Worm (Caenorhabditis elegans) whole organism, mixed stage, embryonic: Measurements from ENCODE around the gene Y64H9A.2.

Source experiments
- M03D4.4 ChIP-seq: sonication (generic microtip); optimal IDR thresholded peaks from 2 replicates; lab custom pipeline; 2017; ENCODE audit warnings: mild to moderate bottlenecking, missing genetic modification characterization, missing compliant biosample characterization
- bed-3 ChIP-seq: fragments of 200-800 bp; sonication (Bioruptor generic); optimal IDR thresholded peaks from 3 replicates; lab custom pipeline; 2018; ENCODE audit warnings: mild to moderate bottlenecking, missing genetic modification characterization, moderate library complexity, missing compliant biosample characterization
- ceh-39 ChIP-seq: fragments of 150-350 bp; optimal IDR thresholded peaks from 2 replicates; lab custom pipeline; 2014; ENCODE audit warnings: missing biosample characterization, missing genetic modification characterization
- ceh-43 ChIP-seq: fragments of 200-800 bp; sonication (Bioruptor generic); optimal IDR thresholded peaks from 2 replicates; lab custom pipeline; 2018; ENCODE audit warnings: mild to moderate bottlenecking, missing genetic modification characterization, moderate library complexity, missing compliant biosample characterization
- ceh-83 ChIP-seq: fragments of 200-800 bp; sonication (Bioruptor generic); optimal IDR thresholded peaks from 2 replicates; lab custom pipeline; 2018; ENCODE audit warnings: mild to moderate bottlenecking, missing genetic modification characterization, missing compliant biosample characterization
- ces-1 ChIP-seq: fragments of 150-350 bp; optimal IDR thresholded peaks from 2 replicates; lab custom pipeline; 2014; ENCODE audit warnings: missing biosample characterization, missing genetic modification reagents, missing genetic modification characterization
- cnd-1 ChIP-seq: fragments of 200-800 bp; sonication (Bioruptor generic); optimal IDR thresholded peaks from 2 replicates; lab custom pipeline; 2018; ENCODE audit warnings: mild to moderate bottlenecking, missing genetic modification characterization, missing compliant biosample characterization
- drap-1 ChIP-seq: fragments of 200-800 bp; sonication (Bioruptor generic); optimal IDR thresholded peaks from 3 replicates; lab custom pipeline; 2018; ENCODE audit warnings: mild to moderate bottlenecking, missing genetic modification characterization, missing compliant biosample characterization
- elt-3 ChIP-seq: fragments of 150-350 bp; optimal IDR thresholded peaks from 2 replicates; lab custom pipeline; 2014; ENCODE audit warnings: missing biosample characterization, missing genetic modification characterization
- flh-1 ChIP-seq: fragments of 200-800 bp; sonication (Bioruptor generic); optimal IDR thresholded peaks from 2 replicates; lab custom pipeline; 2018; ENCODE audit warnings: mild to moderate bottlenecking, missing genetic modification characterization, moderate library complexity, missing compliant biosample characterization
- ham-2 ChIP-seq: fragments of 200-800 bp; sonication (Bioruptor generic); optimal IDR thresholded peaks from 2 replicates; lab custom pipeline; 2018; ENCODE audit warnings: mild to moderate bottlenecking, missing genetic modification characterization, missing compliant biosample characterization
- hlh-1 ChIP-seq: fragments of 150-350 bp; optimal IDR thresholded peaks from 2 replicates; lab custom pipeline; 2014; ENCODE audit warnings: missing biosample characterization, missing genetic modification reagents, missing genetic modification characterization
- lin-13 ChIP-seq: fragments of 150-350 bp; optimal IDR thresholded peaks from 2 replicates; lab custom pipeline; 2014; ENCODE audit warnings: missing biosample characterization, missing genetic modification characterization
- lsy-2 ChIP-seq: fragments of 150-350 bp; optimal IDR thresholded peaks from 2 replicates; lab custom pipeline; 2014; ENCODE audit warnings: missing biosample characterization, missing genetic modification characterization
- mab-5 ChIP-seq: fragments of 150-350 bp; optimal IDR thresholded peaks from 2 replicates; lab custom pipeline; 2014; ENCODE audit warnings: missing biosample characterization, missing genetic modification characterization
- mep-1 ChIP-seq: fragments of 150-350 bp; optimal IDR thresholded peaks from 2 replicates; lab custom pipeline; 2017; ENCODE audit warnings: missing biosample characterization, missing genetic modification reagents, missing genetic modification characterization, inconsistent platforms
- mls-2 ChIP-seq: sonication (generic microtip); optimal IDR thresholded peaks from 2 replicates; lab custom pipeline; 2016; ENCODE audit warnings: mild to moderate bottlenecking, missing genetic modification characterization, moderate library complexity, missing compliant biosample characterization
- nhr-12 ChIP-seq: fragments of 150-350 bp; optimal IDR thresholded peaks from 2 replicates; lab custom pipeline; 2014; ENCODE audit warnings: missing biosample characterization, missing genetic modification characterization
- nhr-2 ChIP-seq: fragments of 150-350 bp; optimal IDR thresholded peaks from 2 replicates; lab custom pipeline; 2014; ENCODE audit warnings: missing biosample characterization, missing genetic modification characterization
- nhr-237 ChIP-seq: fragments of 150-350 bp; optimal IDR thresholded peaks from 2 replicates; lab custom pipeline; 2014; ENCODE audit warnings: missing biosample characterization, missing genetic modification characterization
- nhr-28 ChIP-seq: fragments of 150-350 bp; optimal IDR thresholded peaks from 2 replicates; lab custom pipeline; 2014; ENCODE audit warnings: missing biosample characterization, missing genetic modification characterization
- nhr-76 ChIP-seq: sonication (generic microtip); optimal IDR thresholded peaks from 2 replicates; lab custom pipeline; 2017; ENCODE audit warnings: missing biosample characterization, missing genetic modification characterization
- pha-4 ChIP-seq: fragments of 150-350 bp; optimal IDR thresholded peaks from 2 replicates; lab custom pipeline; 2018; ENCODE audit warnings: missing biosample characterization, missing genetic modification reagents, missing genetic modification characterization
- sem-2 ChIP-seq: fragments of 200-800 bp; sonication (Bioruptor generic); optimal IDR thresholded peaks from 2 replicates; lab custom pipeline; 2018; ENCODE audit warnings: mild to moderate bottlenecking, missing genetic modification characterization, missing compliant biosample characterization
- snpc-4 ChIP-seq: fragments of 150-350 bp; optimal IDR thresholded peaks from 2 replicates; lab custom pipeline; 2014; ENCODE audit warnings: missing biosample characterization, missing genetic modification characterization
- sptf-1 ChIP-seq: sonication (generic microtip); optimal IDR thresholded peaks from 2 replicates; lab custom pipeline; 2017; ENCODE audit warnings: mild to moderate bottlenecking, missing genetic modification characterization, moderate library complexity, missing compliant biosample characterization
- tbx-8 ChIP-seq: fragments of 200-800 bp; sonication (Bioruptor generic); optimal IDR thresholded peaks from 2 replicates; lab custom pipeline; 2018; ENCODE audit warnings: mild to moderate bottlenecking, missing genetic modification characterization, moderate library complexity, missing compliant biosample characterization
- unc-120 ChIP-seq: sonication (generic microtip); optimal IDR thresholded peaks from 2 replicates; lab custom pipeline; 2017; ENCODE audit warnings: missing genetic modification characterization, missing compliant biosample characterization; ENCODE audit not compliant: poor library complexity, severe bottlenecking
- unc-39 ChIP-seq: fragments of 150-350 bp; optimal IDR thresholded peaks from 2 replicates; lab custom pipeline; 2014; ENCODE audit warnings: missing biosample characterization, missing genetic modification characterization
- unc-62 ChIP-seq: fragments of 150-350 bp; optimal IDR thresholded peaks from 2 replicates; lab custom pipeline; 2014; ENCODE audit warnings: missing biosample characterization, missing genetic modification reagents, missing genetic modification characterization
- zip-8 ChIP-seq: fragments of 150-350 bp; optimal IDR thresholded peaks from 2 replicates; lab custom pipeline; 2014; ENCODE audit warnings: missing biosample characterization, missing genetic modification characterization

The Y64H9A.2 gene

DNA sequence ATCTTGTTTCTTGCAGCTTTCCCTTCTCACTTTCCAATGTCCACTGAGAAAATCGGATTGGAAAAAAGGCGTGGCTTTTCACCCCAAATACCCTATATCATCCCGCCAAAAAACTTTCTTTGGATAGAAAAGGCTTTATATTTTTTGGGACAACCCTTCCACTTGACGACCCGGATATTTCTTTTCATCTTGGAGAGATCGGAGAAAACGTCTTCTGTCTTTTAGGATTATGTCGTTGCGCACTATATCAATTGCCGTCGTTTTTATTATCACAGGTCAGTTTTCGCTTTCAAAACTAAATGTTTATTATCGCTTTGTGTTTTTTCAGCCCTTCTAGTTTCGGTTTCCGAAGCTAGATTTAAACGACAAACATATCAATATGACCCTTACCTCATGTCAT lies at the start of gene Y64H9A.2:
TSS of gene Y64H9A.2 (plus strand) at position 90 of the 400 bp plus-strand sequence.
- TF ChIP-seq nhr-76 (tag; lab: Kevin White, UChicago) (no peak), unc-120 (tag; lab: Kevin White, UChicago) (no peak), drap-1 (no peak), sptf-1 (tag; lab: Kevin White, UChicago) (no peak), nhr-28 (tag; lab: Kevin White, UChicago) (no peak), tbx-8 (GFP tag; lab: Kevin White, UChicago) (no peak), zip-8 (no peak), lin-13 (tag; lab: Kevin White, UChicago) (no peak), ham-2 (GFP tag; lab: Kevin White, UChicago) (no peak), unc-62 (no peak), lsy-2 (tag; lab: Kevin White, UChicago) (no peak), ces-1 (no peak)

ce11 chrX:4997548-4998087 lies 46.2 kb upstream of the Y64H9A.2 start, which contains the start of gene ZC8.6:
Gene ZC8.6, minus strand, starts transcription at chrX:4997598.
- TF ChIP-seq sem-2 (GFP tag; lab: Kevin White, UChicago): no peak
- TF ChIP-seq nhr-2 (tag; lab: Kevin White, UChicago): peak; percentile 58
- TF ChIP-seq hlh-1: no peak
- no peak for TF ChIP-seq snpc-4 (tag; lab: Kevin White, UChicago)
- TF ChIP-seq lsy-2 (tag; lab: Kevin White, UChicago): no peak
- TF ChIP-seq unc-120 (tag; lab: Kevin White, UChicago): no peak
- peak; percentile 54 for TF ChIP-seq mep-1 (tag; lab: Kevin White, UChicago)
- TF ChIP-seq flh-1 (GFP tag; lab: Kevin White, UChicago): no peak
- TF ChIP-seq sptf-1 (tag; lab: Kevin White, UChicago): no peak
- no peak for TF ChIP-seq pha-4
- TF ChIP-seq mab-5 (tag; lab: Kevin White, UChicago): no peak
- no peak for TF ChIP-seq cnd-1 (tag; lab: Kevin White, UChicago)
- TF ChIP-seq ceh-43 (GFP tag; lab: Kevin White, UChicago): no peak
- no peak for TF ChIP-seq mls-2
- no peak for TF ChIP-seq ceh-39 (tag; lab: Kevin White, UChicago)
- TF ChIP-seq nhr-12: no peak
- peak; percentile 10 for TF ChIP-seq lin-13 (tag; lab: Kevin White, UChicago)

DNA sequence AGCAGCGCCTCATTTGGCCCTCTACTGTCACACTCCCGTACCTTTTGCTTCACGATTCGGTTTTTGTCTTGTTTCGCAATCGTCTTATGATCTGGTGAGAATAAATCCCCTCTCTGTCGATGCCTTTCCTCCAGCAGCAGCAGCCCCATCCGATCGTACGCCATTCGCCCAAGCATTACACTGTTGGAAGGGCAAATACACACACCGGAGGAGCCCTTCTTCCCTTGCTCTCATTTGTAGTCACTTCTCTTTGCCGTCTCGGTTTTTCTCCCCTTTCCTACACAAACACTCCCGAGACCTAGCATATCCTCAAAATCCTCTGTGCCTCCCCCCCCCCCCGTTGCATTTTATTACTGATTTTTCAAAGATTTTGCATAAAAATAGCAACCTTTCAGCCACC lies 44.9 kb upstream of the Y64H9A.2 start, which contains the start of gene set-30:
TSS of gene set-30 (plus strand) at position 396 of the 400 bp plus-strand sequence.
- no peak for TF ChIP-seq ces-1
- peak; percentile 28 for TF ChIP-seq M03D4.4
- TF ChIP-seq unc-120 (tag; lab: Kevin White, UChicago): peak; percentile 50
- peak; percentile 4 for TF ChIP-seq drap-1
- peak; percentile 7 for TF ChIP-seq cnd-1 (tag; lab: Kevin White, UChicago)
- no peak for TF ChIP-seq unc-39 (tag; lab: Kevin White, UChicago)
- TF ChIP-seq nhr-28 (tag; lab: Kevin White, UChicago): no peak
- peak; percentile 71 for TF ChIP-seq hlh-1

DNA sequence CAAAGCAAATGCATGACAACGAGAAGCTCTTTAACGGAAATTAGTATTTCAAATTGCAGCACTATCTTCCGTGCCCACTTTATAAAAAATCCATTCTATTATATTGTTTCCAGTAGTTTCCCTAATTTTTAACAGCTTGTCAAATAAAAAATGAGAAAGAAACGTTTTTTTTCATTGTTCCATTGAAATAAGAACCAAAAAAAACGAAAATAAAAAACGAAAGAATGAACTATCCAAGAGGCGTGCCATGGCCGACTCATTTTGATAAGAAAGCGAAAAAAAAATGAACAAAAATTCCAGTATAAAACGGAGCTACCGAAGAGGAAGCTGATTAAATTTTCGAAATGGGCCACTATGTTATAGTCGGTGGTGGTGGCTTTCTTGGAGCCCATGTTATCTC lies 38.8 kb upstream of the Y64H9A.2 start, which contains the start of gene hsd-2:
TSS of gene hsd-2 (plus strand) at position 301 of the 400 bp plus-strand sequence.
- no peak for TF ChIP-seq ces-1
- no peak for TF ChIP-seq lin-13 (tag; lab: Kevin White, UChicago)
- TF ChIP-seq elt-3 (tag; lab: Kevin White, UChicago): no peak
- TF ChIP-seq nhr-28 (tag; lab: Kevin White, UChicago): no peak

- no peak for TF ChIP-seq bed-3
- TF ChIP-seq unc-39 (tag; lab: Kevin White, UChicago): no peak
- TF ChIP-seq nhr-76 (tag; lab: Kevin White, UChicago): no peak
- no peak for TF ChIP-seq ceh-83 (GFP tag; lab: Kevin White, UChicago)
- TF ChIP-seq mep-1 (tag; lab: Kevin White, UChicago): no peak
- no peak for TF ChIP-seq nhr-237 (tag; lab: Kevin White, UChicago)
- no peak for TF ChIP-seq snpc-4 (tag; lab: Kevin White, UChicago)
- no peak for TF ChIP-seq ces-1
- TF ChIP-seq, all 35 proteins: peak for 0
Observed at ce11 chrX:5006972-5007371, 36.8 kb upstream of the Y64H9A.2 start.
